Fruit fly (Drosophila melanogaster) whole organism, embryonic: ENCODE data around the gene CheB38c.

Source experiments
- CG1603 ChIP-seq: fragments of 200-800 bp; sonication (Bioruptor generic); optimal IDR thresholded peaks from 2 replicates; lab custom pipeline; 2019; ENCODE audit warnings: missing biosample characterization, mild to moderate bottlenecking, missing genetic modification characterization, moderate library complexity
- CG31388 ChIP-seq: fragments of 200-800 bp; sonication (Bioruptor generic); optimal IDR thresholded peaks from 2 replicates; lab custom pipeline; 2016; ENCODE audit warnings: missing biosample characterization, missing genetic modification characterization
- CG8478 ChIP-seq: fragments of >200 bp; optimal IDR thresholded peaks from 2 replicates; lab custom pipeline; 2018
- Nf-YA ChIP-seq: fragments of 200-800 bp; sonication (Bioruptor generic); IDR thresholded peaks from 2 replicates; pipeline ENCODE4 v1.3.6; 2022; ENCODE audit warnings: missing biosample characterization, missing genetic modification characterization
- PHDP ChIP-seq: fragments of 200-800 bp; sonication (Bioruptor generic); optimal IDR thresholded peaks from 3 replicates; lab custom pipeline; 2018; ENCODE audit warnings: missing biosample characterization, mild to moderate bottlenecking, missing genetic modification characterization, moderate library complexity
- Ptx1 ChIP-seq: fragments of 200-800 bp; sonication (Bioruptor generic); IDR thresholded peaks from 2 replicates; pipeline ENCODE4 v1.3.6; 2022; ENCODE audit warnings: missing biosample characterization, missing genetic modification characterization
- Spps ChIP-seq: fragments of 200-800 bp; sonication (Bioruptor generic); optimal IDR thresholded peaks from 2 replicates; lab custom pipeline; 2018; ENCODE audit warnings: missing biosample characterization, mild to moderate bottlenecking, missing genetic modification characterization
- toy ChIP-seq: fragments of 200-800 bp; sonication (Bioruptor generic); IDR thresholded peaks from 2 replicates; pipeline ENCODE4 v1.3.6; 2022; ENCODE audit warnings: missing biosample characterization, missing genetic modification characterization
- trh ChIP-seq: fragments of 200-800 bp; sonication (Bioruptor generic); optimal IDR thresholded peaks from 2 replicates; lab custom pipeline; 2016; ENCODE audit warnings: missing biosample characterization, missing genetic modification characterization

DNA sequence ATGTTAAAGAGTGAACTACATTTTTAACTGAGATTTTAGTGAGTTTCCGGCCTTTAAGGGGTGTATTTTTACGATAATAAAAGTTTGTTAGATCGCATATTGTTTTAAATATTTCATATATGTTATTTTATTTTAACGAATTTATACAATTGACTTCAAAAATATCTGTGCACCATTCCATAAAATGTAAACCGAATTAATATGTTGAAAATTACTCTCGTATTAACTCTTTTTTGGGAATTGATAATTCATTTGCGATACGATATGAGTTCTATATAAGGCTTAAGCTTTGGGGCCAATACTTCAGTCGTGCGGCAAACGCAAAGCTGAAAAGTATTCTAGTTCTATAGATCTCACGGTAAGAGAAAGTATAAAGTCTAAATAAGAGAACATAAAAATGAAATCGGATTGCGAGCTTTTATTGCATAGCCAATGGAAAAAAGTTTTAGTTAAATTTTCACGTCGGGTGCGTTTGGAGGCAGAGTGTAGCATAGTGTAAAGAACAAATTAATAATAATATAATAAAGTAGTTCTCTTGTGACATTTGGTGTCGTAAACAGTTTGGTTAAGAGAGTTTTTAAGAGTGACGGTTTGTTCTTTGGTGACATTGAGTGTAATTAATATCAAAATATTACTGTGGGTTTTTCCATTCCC lies 3.6 kb upstream of the CheB38c start:
- TF ChIP-seq toy (GFP tag; lab: Robert Waterston, UW) (no peak), Ptx1 (GFP tag; lab: Robert Waterston, UW) (no peak), PHDP (no peak), Spps (tag; lab: Kevin White, UChicago) (no peak), CG8478 (lab: Kevin White, UChicago) (no peak), CG1603 (no peak), trh (GFP tag; lab: Kevin White, UChicago) (no peak), CG31388 (GFP tag; lab: Kevin White, UChicago) (no peak), Nf-YA (no peak)
